Fruit fly (Drosophila melanogaster) whole organism, embryonic: Measurements from ENCODE around the gene CG13920.

ENCODE experiments used
- Adf1 ChIP-seq: fragments of 200-800 bp; sonication (Bioruptor generic); IDR thresholded peaks from 2 replicates; pipeline ENCODE4 v1.3.6; 2022; ENCODE audit warnings: missing biosample characterization, missing genetic modification characterization
- Antp ChIP-seq: fragments of 200-800 bp; sonication (Bioruptor generic); optimal IDR thresholded peaks from 3 replicates; lab custom pipeline; 2016; ENCODE audit warnings: missing biosample characterization, missing genetic modification characterization
- Awh ChIP-seq: fragments of 200-800 bp; sonication (Bioruptor generic); IDR thresholded peaks from 2 replicates; pipeline ENCODE4, ENCODE4 v1.3.6; 2022; ENCODE audit warnings: missing biosample characterization, missing genetic modification characterization
- CG10267 ChIP-seq: fragments of 200-800 bp; sonication (Bioruptor generic); optimal IDR thresholded peaks from 2 replicates; lab custom pipeline; 2018; ENCODE audit warnings: missing biosample characterization, mild to moderate bottlenecking, missing genetic modification characterization, moderate library complexity
- CG12299 ChIP-seq: fragments of 200-800 bp; sonication (Bioruptor generic); optimal IDR thresholded peaks from 2 replicates; lab custom pipeline; 2018; ENCODE audit warnings: missing biosample characterization, mild to moderate bottlenecking, missing genetic modification characterization
- CG12769 ChIP-seq: fragments of 200-800 bp; sonication (Bioruptor generic); optimal IDR thresholded peaks from 2 replicates; lab custom pipeline; 2019; ENCODE audit warnings: missing biosample characterization, mild to moderate bottlenecking, missing genetic modification characterization, moderate library complexity
- CG15269 ChIP-seq: fragments of 200-800 bp; sonication (Bioruptor generic); optimal IDR thresholded peaks from 2 replicates; lab custom pipeline; 2018; ENCODE audit warnings: missing biosample characterization, mild to moderate bottlenecking, missing genetic modification characterization, moderate library complexity
- CG18764 ChIP-seq: fragments of 200-800 bp; sonication (Bioruptor generic); optimal IDR thresholded peaks from 3 replicates; lab custom pipeline; 2016; ENCODE audit warnings: missing biosample characterization, missing genetic modification characterization
- CG34376 ChIP-seq: fragments of 200-800 bp; sonication (Bioruptor generic); optimal IDR thresholded peaks from 2 replicates; lab custom pipeline; 2018; ENCODE audit warnings: missing biosample characterization, mild to moderate bottlenecking, missing genetic modification characterization
- CG6175 ChIP-seq: fragments of 200-800 bp; sonication (Bioruptor generic); IDR thresholded peaks from 3 replicates; pipeline ENCODE4 v1.3.6; 2022; ENCODE audit warnings: missing biosample characterization, missing genetic modification characterization
- CG7357 ChIP-seq: fragments of 200-800 bp; sonication (Bioruptor generic); IDR thresholded peaks from 3 replicates; pipeline ENCODE4 v1.3.6; 2022; ENCODE audit warnings: missing biosample characterization, missing genetic modification characterization
- CG7745 ChIP-seq: fragments of 200-800 bp; sonication (Bioruptor generic); optimal IDR thresholded peaks from 2 replicates; lab custom pipeline; 2018; ENCODE audit warnings: missing biosample characterization, mild to moderate bottlenecking, missing genetic modification characterization, moderate library complexity
- CG8478 ChIP-seq: fragments of >200 bp; optimal IDR thresholded peaks from 2 replicates; lab custom pipeline; 2018
- Deaf1 ChIP-seq: fragments of 200-800 bp; optimal IDR thresholded peaks from 3 replicates; lab custom pipeline; 2019; ENCODE audit warnings: missing biosample characterization, mild to moderate bottlenecking, missing genetic modification characterization, moderate library complexity
- Ets65A ChIP-seq: fragments of 200-800 bp; sonication (Bioruptor generic); peaks from one replicate; lab custom pipeline; 2016; ENCODE audit warnings: missing biosample characterization, missing genetic modification characterization
- Med ChIP-seq: fragments of 200-800 bp; sonication (Bioruptor generic); peaks from one replicate; lab custom pipeline; 2016; ENCODE audit warnings: missing biosample characterization, missing genetic modification characterization, mild to moderate bottlenecking, inconsistent platforms, moderate library complexity
- Myb ChIP-seq: fragments of 200-800 bp; sonication (Bioruptor generic); optimal IDR thresholded peaks from 2 replicates; lab custom pipeline; 2016; ENCODE audit warnings: missing biosample characterization, missing genetic modification characterization
- Nf-YA ChIP-seq: fragments of 200-800 bp; sonication (Bioruptor generic); IDR thresholded peaks from 2 replicates; pipeline ENCODE4 v1.3.6; 2022; ENCODE audit warnings: missing biosample characterization, missing genetic modification characterization
- Tbp ChIP-seq: fragments of >200 bp; optimal IDR thresholded peaks from 2 replicates; lab custom pipeline; 2018; ENCODE audit warnings: missing biosample characterization, missing genetic modification characterization
- ase ChIP-seq: fragments of 200-800 bp; sonication (Bioruptor generic); IDR thresholded peaks from 3 replicates; pipeline ENCODE4 v1.3.6; 2022; ENCODE audit warnings: missing biosample characterization, missing genetic modification characterization
- ato ChIP-seq: fragments of 200-800 bp; sonication (Bioruptor generic); IDR thresholded peaks from 2 replicates; pipeline ENCODE4 v1.3.6; 2022; ENCODE audit warnings: missing biosample characterization, missing genetic modification characterization; ENCODE audit not compliant: partially characterized antibody
- chinmo ChIP-seq: fragments of 200-800 bp; sonication (Bioruptor generic); IDR thresholded peaks from 4 replicates; pipeline ENCODE4 v1.3.6; 2022; ENCODE audit warnings: missing biosample characterization, missing genetic modification characterization; ENCODE audit not compliant: partially characterized antibody
- ci ChIP-seq: fragments of 200-800 bp; sonication (Bioruptor generic); IDR thresholded peaks from 3 replicates; pipeline ENCODE4 v1.3.6; 2022; ENCODE audit warnings: missing biosample characterization, missing genetic modification characterization
- danr ChIP-seq: fragments of 200-800 bp; sonication (Bioruptor generic); IDR thresholded peaks from 2 replicates; pipeline ENCODE4 v1.3.6; 2022; ENCODE audit warnings: missing biosample characterization, missing genetic modification characterization
- dmrt11E ChIP-seq: fragments of 200-800 bp; sonication (Bioruptor generic); optimal IDR thresholded peaks from 3 replicates; lab custom pipeline; 2018; ENCODE audit warnings: missing biosample characterization, mild to moderate bottlenecking, missing genetic modification characterization, moderate library complexity
- ems ChIP-seq: fragments of 200-800 bp; sonication (Bioruptor generic); optimal IDR thresholded peaks from 3 replicates; lab custom pipeline; 2016; ENCODE audit warnings: missing biosample characterization, missing genetic modification characterization
- fd3F ChIP-seq: fragments of 200-800 bp; sonication (Bioruptor generic); optimal IDR thresholded peaks from 2 replicates; lab custom pipeline; 2018; ENCODE audit warnings: missing biosample characterization, mild to moderate bottlenecking, missing genetic modification characterization, moderate library complexity
- gsb ChIP-seq: fragments of 200-800 bp; sonication (Bioruptor generic); IDR thresholded peaks from 2 replicates; pipeline ENCODE4 v1.3.6; 2022; ENCODE audit warnings: missing biosample characterization, missing genetic modification characterization
- kni ChIP-seq: fragments of 200-800 bp; sonication (Bioruptor generic); optimal IDR thresholded peaks from 3 replicates; lab custom pipeline; 2017; ENCODE audit warnings: mild to moderate bottlenecking, missing biosample characterization, missing genetic modification reagents, missing genetic modification characterization
- pb ChIP-seq: fragments of 200-800 bp; sonication (Bioruptor generic); optimal IDR thresholded peaks from 3 replicates; lab custom pipeline; 2016; ENCODE audit warnings: missing biosample characterization, missing genetic modification characterization
- psq ChIP-seq: fragments of 200-800 bp; sonication (Bioruptor generic); optimal IDR thresholded peaks from 2 replicates; lab custom pipeline; 2017; ENCODE audit warnings: missing biosample characterization, missing genetic modification characterization
- rib ChIP-seq: fragments of 200-800 bp; sonication (Bioruptor generic); IDR thresholded peaks from 2 replicates; pipeline ENCODE4 v1.3.6; 2022; ENCODE audit warnings: missing biosample characterization, missing genetic modification characterization
- row ChIP-seq: fragments of 200-800 bp; sonication (Bioruptor generic); IDR thresholded peaks from 3 replicates; pipeline ENCODE4 v1.3.6; 2022; ENCODE audit warnings: missing biosample characterization, missing genetic modification characterization
- tx ChIP-seq: fragments of 200-800 bp; sonication (Bioruptor generic); optimal IDR thresholded peaks from 2 replicates; lab custom pipeline; 2016; ENCODE audit warnings: missing biosample characterization, missing genetic modification characterization
- wek ChIP-seq: fragments of 200-800 bp; sonication (Bioruptor generic); optimal IDR thresholded peaks from 3 replicates; lab custom pipeline; 2018; ENCODE audit warnings: missing biosample characterization, mild to moderate bottlenecking, missing genetic modification characterization, moderate library complexity
- z ChIP-seq: fragments of 200-800 bp; sonication (Bioruptor generic); IDR thresholded peaks from 3 replicates; pipeline ENCODE4 v1.3.6; 2022; ENCODE audit warnings: missing biosample characterization, missing genetic modification characterization
- zf30C ChIP-seq: fragments of 200-800 bp; sonication (Bioruptor generic); optimal IDR thresholded peaks from 3 replicates; lab custom pipeline; 2018; ENCODE audit warnings: missing biosample characterization, mild to moderate bottlenecking, missing genetic modification characterization
- zfh1 ChIP-seq: fragments of 200-800 bp; sonication (Bioruptor generic); IDR thresholded peaks from 3 replicates; pipeline ENCODE4 v1.3.6; 2022; ENCODE audit warnings: missing biosample characterization, missing genetic modification characterization

CG13920 gene

DNA sequence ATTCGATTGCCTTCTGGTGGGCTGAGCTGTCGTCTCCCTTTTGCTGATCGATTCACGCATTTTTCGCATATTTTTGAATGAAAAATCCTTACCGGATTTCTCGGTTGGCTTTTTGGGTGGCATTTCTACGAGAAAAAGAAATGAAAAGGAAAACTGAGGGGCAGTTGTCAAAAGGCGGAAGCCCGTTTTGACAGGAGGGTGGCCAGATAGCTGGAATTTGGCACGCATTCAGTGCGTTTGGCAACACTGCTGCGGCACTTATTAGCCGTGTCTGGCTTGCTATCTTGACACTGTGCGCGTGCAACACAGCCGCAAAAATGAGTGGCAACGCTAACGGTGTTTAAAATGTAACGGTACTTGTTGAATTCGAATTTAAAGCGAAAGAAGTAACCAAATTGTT is 19.8 kb downstream of the CG13920 start, which contains the start of gene RpL23A (continued):
- peak; percentile 87 for TF ChIP-seq fd3F (GFP tag; lab: Kevin White, UChicago)

DNA sequence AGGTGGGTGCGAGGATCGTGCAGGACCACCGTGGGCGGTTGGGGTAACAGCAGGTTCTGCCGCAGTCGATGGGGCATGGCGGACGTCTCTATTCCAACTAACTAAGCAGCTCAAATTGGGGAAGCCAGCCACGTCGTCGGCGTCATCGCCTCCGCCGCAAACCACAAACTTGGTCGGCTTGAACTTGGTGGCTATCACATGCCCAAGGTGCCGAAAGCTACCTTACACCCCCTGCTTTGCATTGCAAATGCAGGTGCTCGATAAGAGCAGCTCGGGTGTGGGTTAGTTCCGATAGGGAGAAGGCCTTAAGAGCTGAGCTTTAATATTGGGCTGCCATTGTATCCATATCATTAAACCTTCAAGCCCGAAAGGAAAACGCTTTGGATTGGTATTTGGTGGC is 21.3 kb downstream of the CG13920 start, which contains the start of gene RabX5:
TSS of gene RabX5 (minus strand) at position 101 of the 400 bp plus-strand sequence.
- peak; percentile 4 for TF ChIP-seq CG8478 (lab: Kevin White, UChicago)
- no peak for TF ChIP-seq Antp (GFP tag; lab: Kevin White, UChicago)
- peak; percentile 55 for TF ChIP-seq Med (GFP tag; lab: Kevin White, UChicago)
- TF ChIP-seq, all 482 proteins: peak for 2

DNA sequence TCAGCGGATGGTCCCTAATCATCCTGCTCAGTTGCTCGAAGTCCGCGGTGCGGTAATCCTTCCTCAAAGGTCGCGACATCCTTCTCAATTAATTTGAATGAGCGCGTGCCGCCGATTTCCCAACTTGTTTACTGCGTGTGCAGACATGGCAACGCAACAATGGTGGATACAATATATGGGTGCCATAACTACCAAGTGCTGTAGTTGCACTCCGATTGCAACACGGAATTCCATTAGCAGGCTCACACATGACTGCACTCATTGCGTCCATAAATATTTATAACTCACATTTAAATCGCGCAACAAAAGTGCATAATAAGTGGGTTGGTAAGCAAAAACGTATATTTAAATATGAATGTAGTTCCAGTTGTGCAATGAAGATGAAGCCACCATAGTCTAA is 23.9 kb downstream of the CG13920 start, which contains the start of gene CG13930:
TSS of gene CG13930 (minus strand) at position 101 of the 400 bp plus-strand sequence.
- peak; percentile 26 for TF ChIP-seq Ets65A (GFP tag; lab: Kevin White, UChicago)
- no peak for TF ChIP-seq zfh1 (GFP tag; lab: Robert Waterston, UW)
- TF ChIP-seq, all 482 proteins: peak for 1

DNA sequence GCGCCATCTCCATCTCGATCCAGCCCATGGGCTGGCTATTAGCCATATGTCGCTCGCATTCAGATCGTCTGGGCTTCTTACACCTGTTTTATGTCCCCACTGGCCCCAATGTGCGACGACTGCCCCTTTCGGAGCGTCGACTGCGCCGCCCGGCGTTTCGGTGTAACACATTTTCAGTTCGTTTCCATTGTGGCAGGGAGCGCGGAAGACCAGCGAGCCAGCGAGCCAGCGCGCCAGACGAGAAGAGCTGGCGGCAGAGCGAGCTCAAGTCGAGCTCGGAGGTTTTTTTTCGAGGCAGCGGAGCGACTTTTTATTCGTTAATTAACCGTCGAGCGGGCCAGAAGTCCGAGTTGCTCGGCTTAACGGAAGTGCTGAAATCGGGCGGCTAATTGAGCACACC is 25.6 kb downstream of the CG13920 start, which contains the start of gene CG7991:
TSS of gene CG7991 (plus strand) at position 329 of the 400 bp plus-strand sequence.
- TF ChIP-seq psq (GFP tag; lab: Kevin White, UChicago) = no peak
- TF ChIP-seq tx (GFP tag; lab: Kevin White, UChicago) = no peak
- TF ChIP-seq CG7357 = no peak
- TF ChIP-seq CG12769 (tag; lab: Kevin White, UChicago) = peak; percentile 42
- TF ChIP-seq ems (GFP tag; lab: Kevin White, UChicago) = no peak
- no peak for TF ChIP-seq dmrt11E
- TF ChIP-seq Adf1 = peak; percentile 73
- TF ChIP-seq CG6175 (GFP tag; lab: Robert Waterston, UW) = peak; percentile 90
- TF ChIP-seq CG34376 = no peak
- no peak for TF ChIP-seq danr (GFP tag; lab: Robert Waterston, UW)
- TF ChIP-seq rib (GFP tag; lab: Robert Waterston, UW) = no peak
- TF ChIP-seq ato (GFP tag; lab: Robert Waterston, UW) = no peak
- TF ChIP-seq Deaf1 (tag; lab: Kevin White, UChicago) = peak; percentile 52
- no peak for TF ChIP-seq CG18764 (GFP tag; lab: Kevin White, UChicago)
- peak; percentile 81 for TF ChIP-seq CG15269
- no peak for TF ChIP-seq CG10267
- peak; percentile 2 for TF ChIP-seq pb (GFP tag; lab: Kevin White, UChicago)
- no peak for TF ChIP-seq ase
- TF ChIP-seq kni (GFP tag; lab: Kevin White, UChicago) = peak; percentile 52
- TF ChIP-seq chinmo (GFP tag; lab: Robert Waterston, UW) = peak; percentile 76; the same call in 1 of the 4 replicates
- peak; percentile 41; the same call in 1 of the 2 replicates for TF ChIP-seq Awh (GFP tag; lab: Robert Waterston, UW)
- TF ChIP-seq zf30C (GFP tag; lab: Kevin White, UChicago) = no peak
- 0 out of 3 replicates have a peak, but pooled peaks have one; percentile 21 for TF ChIP-seq z (GFP tag; lab: Robert Waterston, UW)
- no peak for TF ChIP-seq wek
- TF ChIP-seq ci (GFP tag; lab: Robert Waterston, UW) = 0 out of 3 replicates have a peak, but pooled peaks have one; percentile 15
- TF ChIP-seq Nf-YA (GFP tag; lab: Robert Waterston, UW) = no peak
- no peak for TF ChIP-seq Myb
- no peak for TF ChIP-seq CG12299 (tag; lab: Kevin White, UChicago)
- no peak for TF ChIP-seq CG7745 (tag; lab: Kevin White, UChicago)
- peak; percentile 45 for TF ChIP-seq Med (GFP tag; lab: Kevin White, UChicago)
- TF ChIP-seq gsb (GFP tag; lab: Robert Waterston, UW) = no peak
- no peak for TF ChIP-seq Tbp (GFP tag; lab: Kevin White, UChicago)
- TF ChIP-seq row = 0 out of 3 replicates have a peak, but pooled peaks have one; percentile 16
